Worm (Caenorhabditis elegans): ENCODE results near the gene sri-62.

DNA sequence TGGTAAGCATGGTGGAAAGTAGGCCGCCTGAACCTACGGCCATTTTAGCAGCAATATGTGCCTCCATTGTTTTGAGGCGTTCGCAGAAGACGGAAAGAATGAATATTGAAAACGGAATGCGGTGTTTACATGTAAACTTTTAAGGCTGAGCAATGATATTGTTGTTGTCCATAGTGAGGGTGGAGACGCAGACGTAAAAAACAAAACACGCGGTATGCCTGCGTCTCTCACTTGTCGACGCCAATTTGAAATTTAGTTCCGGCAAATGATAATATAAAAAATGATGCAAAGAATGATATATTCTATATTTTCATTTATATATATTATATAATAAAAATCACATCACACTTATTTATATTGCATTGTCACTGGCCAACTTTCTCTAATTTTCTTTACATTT, 9.6 kb upstream of the sri-62 start, which contains the start of gene Y47G7B.2:
- TF ChIP-seq skn-1 (tag; optimal IDR thresholded peaks at IDR 0.05) (no peak), unc-62 (GFP tag; optimal IDR thresholded peaks at IDR 0.05 in 1 of 2) (no peak), unc-62 (tag; optimal IDR thresholded peaks at IDR 0.05) (no peak), nhr-76 (tag; optimal IDR thresholded peaks at IDR 0.05) (no peak), pqm-1 (tag; optimal IDR thresholded peaks at IDR 0.05) (no peak), T20F7.1 (GFP tag; optimal IDR thresholded peaks at IDR 0.05) (no peak), egl-27 (tag; optimal IDR thresholded peaks at IDR 0.05) (no peak), set-16 (GFP tag; IDR thresholded peaks at IDR 0.05) (no peak), nhr-10 (tag; optimal IDR thresholded peaks at IDR 0.05) (no peak)

Measured in whole organism, L4 larva.